Worm (Caenorhabditis elegans) whole organism, L3 larva: ENCODE measurements around the gene Y60A3A.24.

Experiments
- R02D3.7 ChIP-seq: fragments of 150-350 bp; optimal IDR thresholded peaks from 2 replicates; lab custom pipeline; 2014; ENCODE audit warnings: missing biosample characterization, missing genetic modification characterization
- ceh-16 ChIP-seq: sonication (generic microtip); optimal IDR thresholded peaks from 2 replicates; lab custom pipeline; 2017; ENCODE audit warnings: missing biosample characterization, missing genetic modification characterization
- ceh-28 ChIP-seq: fragments of 150-350 bp; optimal IDR thresholded peaks from 2 replicates; lab custom pipeline; 2014; ENCODE audit warnings: missing biosample characterization, missing genetic modification reagents, missing genetic modification characterization
- ceh-9 ChIP-seq: sonication (generic microtip); optimal IDR thresholded peaks from 2 replicates; lab custom pipeline; 2018; ENCODE audit warnings: missing biosample characterization, missing genetic modification characterization
- daf-12 ChIP-seq: fragments of 150-350 bp; optimal IDR thresholded peaks from 2 replicates; lab custom pipeline; 2014; ENCODE audit warnings: missing biosample characterization, missing genetic modification reagents, missing genetic modification characterization
- egl-27 ChIP-seq: sonication (generic microtip); optimal IDR thresholded peaks from 4 replicates; lab custom pipeline; 2017; ENCODE audit warnings: missing biosample characterization, missing genetic modification reagents, missing genetic modification characterization
- egl-5 ChIP-seq: fragments of 150-350 bp; optimal IDR thresholded peaks from 2 replicates; lab custom pipeline; 2017; ENCODE audit warnings: missing biosample characterization, missing genetic modification reagents, missing genetic modification characterization, inconsistent platforms
- elt-3 ChIP-seq, 3 experiments: fragments of 150-350 bp in 1 of 3; sonication (generic microtip) in 2 of 3; optimal IDR thresholded peaks; 2 replicates in 2 of 3; 4 replicates in 1 of 3; lab custom pipeline; 2014 to 2017; ENCODE audit warnings: missing biosample characterization in 3 of 3, missing genetic modification characterization in 3 of 3
- eor-1 ChIP-seq, 2 experiments: fragments of 150-350 bp; optimal IDR thresholded peaks; 2 replicates each; lab custom pipeline; 2014 to 2018; ENCODE audit warnings: missing biosample characterization in 2 of 2, missing genetic modification characterization in 2 of 2
- fkh-10 ChIP-seq: sonication (generic microtip); optimal IDR thresholded peaks from 2 replicates; lab custom pipeline; 2017; ENCODE audit warnings: missing biosample characterization, missing genetic modification reagents, missing genetic modification characterization
- hmg-11 ChIP-seq: sonication (generic microtip); optimal IDR thresholded peaks from 2 replicates; lab custom pipeline; 2016; ENCODE audit warnings: missing genetic modification characterization, missing compliant biosample characterization
- lin-39 ChIP-seq: fragments of 150-350 bp; optimal IDR thresholded peaks from 2 replicates; lab custom pipeline; 2018; ENCODE audit warnings: missing biosample characterization, missing genetic modification reagents, missing genetic modification characterization
- lsy-12 ChIP-seq: sonication (generic microtip); optimal IDR thresholded peaks from 2 replicates; lab custom pipeline; 2016; ENCODE audit warnings: mild to moderate bottlenecking, missing genetic modification characterization, missing compliant biosample characterization
- mdl-1 ChIP-seq: fragments of 150-350 bp; optimal IDR thresholded peaks from 2 replicates; lab custom pipeline; 2014; ENCODE audit warnings: missing biosample characterization, missing genetic modification characterization
- mml-1 ChIP-seq: fragments of 150-350 bp; sonication (generic microtip); optimal IDR thresholded peaks from 3 replicates; lab custom pipeline; 2014; ENCODE audit warnings: missing biosample characterization, missing genetic modification characterization
- nfya-1 ChIP-seq: sonication (generic microtip); optimal IDR thresholded peaks from 2 replicates; lab custom pipeline; 2017; ENCODE audit warnings: missing genetic modification characterization, mild to moderate bottlenecking, missing compliant biosample characterization, antibody characterized with exemption, moderate library complexity; ENCODE audit not compliant: insufficient read depth
- nhr-11 ChIP-seq: fragments of 150-350 bp; optimal IDR thresholded peaks from 2 replicates; lab custom pipeline; 2014; ENCODE audit warnings: missing biosample characterization, missing genetic modification characterization
- nhr-12 ChIP-seq: fragments of 150-350 bp; optimal IDR thresholded peaks from 2 replicates; lab custom pipeline; 2014; ENCODE audit warnings: missing biosample characterization, missing genetic modification characterization
- nhr-237 ChIP-seq: fragments of 150-350 bp; optimal IDR thresholded peaks from 2 replicates; lab custom pipeline; 2014; ENCODE audit warnings: missing biosample characterization, missing genetic modification characterization
- nhr-25 ChIP-seq: sonication (generic microtip); optimal IDR thresholded peaks from 2 replicates; lab custom pipeline; 2017; ENCODE audit warnings: missing biosample characterization, missing genetic modification characterization
- nhr-28 ChIP-seq: fragments of 150-350 bp; optimal IDR thresholded peaks from 2 replicates; lab custom pipeline; 2014; ENCODE audit warnings: missing biosample characterization, missing genetic modification characterization
- nhr-43 ChIP-seq: sonication (generic microtip); optimal IDR thresholded peaks from 2 replicates; lab custom pipeline; 2016; ENCODE audit warnings: mild to moderate bottlenecking, missing genetic modification characterization, missing compliant biosample characterization; ENCODE audit not compliant: poor library complexity, severe bottlenecking
- nhr-67 ChIP-seq: fragments of 150-350 bp; optimal IDR thresholded peaks from 2 replicates; lab custom pipeline; 2014; ENCODE audit warnings: missing biosample characterization, missing genetic modification characterization
- nhr-76 ChIP-seq: fragments of 150-350 bp; sonication (generic microtip); optimal IDR thresholded peaks from 5 replicates; lab custom pipeline; 2014; ENCODE audit warnings: missing biosample characterization, missing genetic modification characterization
- nhr-77 ChIP-seq: fragments of 150-350 bp; optimal IDR thresholded peaks from 2 replicates; lab custom pipeline; 2014; ENCODE audit warnings: missing biosample characterization, missing genetic modification characterization
- pha-4 ChIP-seq: fragments of 150-350 bp; optimal IDR thresholded peaks from 2 replicates; lab custom pipeline; 2014; ENCODE audit warnings: missing biosample characterization, missing genetic modification reagents, missing genetic modification characterization
- pqm-1 ChIP-seq: fragments of 150-350 bp; optimal IDR thresholded peaks from 2 replicates; lab custom pipeline; 2017; ENCODE audit warnings: missing biosample characterization, missing genetic modification characterization, inconsistent platforms
- skn-1 ChIP-seq: fragments of 150-350 bp; optimal IDR thresholded peaks from 2 replicates; lab custom pipeline; 2014; ENCODE audit warnings: missing biosample characterization, missing genetic modification characterization
- snpc-4 ChIP-seq: fragments of 150-350 bp; optimal IDR thresholded peaks from 2 replicates; lab custom pipeline; 2014; ENCODE audit warnings: missing biosample characterization, missing genetic modification characterization
- tbx-2 ChIP-seq: sonication (generic microtip); optimal IDR thresholded peaks from 2 replicates; lab custom pipeline; 2016; ENCODE audit warnings: mild to moderate bottlenecking, missing genetic modification characterization, missing compliant biosample characterization
- unc-39 ChIP-seq: sonication (generic microtip); optimal IDR thresholded peaks from 4 replicates; lab custom pipeline; 2017; ENCODE audit warnings: missing biosample characterization, missing genetic modification characterization
- zag-1 ChIP-seq: fragments of 150-350 bp; optimal IDR thresholded peaks from 2 replicates; lab custom pipeline; 2014; ENCODE audit warnings: missing biosample characterization, missing genetic modification characterization
- ztf-11 ChIP-seq: fragments of 150-350 bp; optimal IDR thresholded peaks from 2 replicates; lab custom pipeline; 2014; ENCODE audit warnings: missing biosample characterization, missing genetic modification characterization

Gene Y60A3A.24

ce11 chrV:19994093-19994492, 12.4 kb upstream of the Y60A3A.24 start, which contains the start of gene Y60A3A.25:
Gene Y60A3A.25, minus strand, starts transcription at chrV:19994193.
- TF ChIP-seq ceh-16 (tag; lab: Kevin White, UChicago) (no peak), snpc-4 (tag; lab: Kevin White, UChicago) (no peak), nhr-67 (no peak), pha-4 (tag; lab: Kevin White, UChicago) (no peak), lin-39 (tag; lab: Kevin White, UChicago) (no peak), nhr-43 (tag; lab: Kevin White, UChicago) (no peak), pqm-1 (tag; lab: Kevin White, UChicago) (no peak), nhr-237 (no peak), tbx-2 (tag; lab: Kevin White, UChicago) (no peak), ceh-28 (tag; lab: Kevin White, UChicago) (no peak), skn-1 (tag; lab: Kevin White, UChicago) (no peak), mdl-1 (tag; lab: Kevin White, UChicago) (no peak)

ce11 chrV:19987684-19988083, 6.0 kb upstream of the Y60A3A.24 start, which contains the start of gene sri-67:
Gene sri-67, plus strand, starts transcription at chrV:19987984.
- TF ChIP-seq egl-27 (no peak), nhr-237 (no peak), ceh-9 (tag; lab: Kevin White, UChicago) (no peak), nhr-25 (tag; lab: Kevin White, UChicago) (no peak), lsy-12 (no peak), elt-3 (tag; optimal IDR thresholded peaks at IDR 0.05; lab: Kevin White, UChicago) (no peak), egl-5 (tag; lab: Kevin White, UChicago) (no peak), tbx-2 (tag; lab: Kevin White, UChicago) (no peak), nhr-77 (tag; lab: Kevin White, UChicago) (no peak), eor-1 (tag; optimal IDR thresholded peaks at IDR 0.05; lab: Kevin White, UChicago) (no peak), nfya-1 (tag; lab: Kevin White, UChicago) (no peak), nhr-28 (no peak), mml-1 (tag; lab: Kevin White, UChicago) (no peak)

- no peak for TF ChIP-seq nhr-237
- no peak for TF ChIP-seq zag-1 (tag; lab: Kevin White, UChicago)
- no peak for TF ChIP-seq nhr-12 (tag; lab: Kevin White, UChicago)
- no peak for TF ChIP-seq fkh-10
- TF ChIP-seq tbx-2 (tag; lab: Kevin White, UChicago), result no peak
- no peak for TF ChIP-seq nhr-28
These were observed 5.1 kb upstream of the Y60A3A.24 start for ce11 chrV:19986788-19987187.

- TF ChIP-seq fkh-10 (no peak), nhr-11 (tag; lab: Kevin White, UChicago) (no peak), R02D3.7 (tag; lab: Kevin White, UChicago) (no peak), daf-12 (tag; lab: Kevin White, UChicago) (no peak), egl-5 (tag; lab: Kevin White, UChicago) (no peak), tbx-2 (tag; lab: Kevin White, UChicago) (no peak), zag-1 (tag; lab: Kevin White, UChicago) (no peak), elt-3 (tag; optimal IDR thresholded peaks at IDR 0.05; lab: Kevin White, UChicago) (no peak), unc-39 (tag; lab: Kevin White, UChicago) (no peak), nhr-25 (tag; lab: Kevin White, UChicago) (no peak), hmg-11 (tag; lab: Kevin White, UChicago) (no peak), lin-39 (tag; lab: Kevin White, UChicago) (no peak), mml-1 (tag; lab: Kevin White, UChicago) (no peak), nhr-12 (tag; lab: Kevin White, UChicago) (no peak), snpc-4 (tag; lab: Kevin White, UChicago) (no peak), nhr-67 (no peak), nhr-76 (tag; lab: Kevin White, UChicago) (no peak)
These were observed 4.5 kb upstream of the Y60A3A.24 start, which contains the start of gene clec-260 for ce11 chrV:19986213-19986612. Gene clec-260, minus strand, starts transcription at chrV:19986313.

- TF ChIP-seq mml-1 (tag; lab: Kevin White, UChicago) (no peak), ztf-11 (tag; lab: Kevin White, UChicago) (no peak), daf-12 (tag; lab: Kevin White, UChicago) (no peak), snpc-4 (tag; lab: Kevin White, UChicago) (no peak), pha-4 (tag; lab: Kevin White, UChicago) (no peak), ceh-16 (tag; lab: Kevin White, UChicago) (no peak), nhr-67 (no peak), nhr-43 (tag; lab: Kevin White, UChicago) (no peak), nhr-11 (tag; lab: Kevin White, UChicago) (no peak)
- TF ChIP-seq, all 47 proteins: peak for 0
These were observed 3.5 kb downstream of the Y60A3A.24 start, which contains the start of gene srh-183 for ce11 chrV:19978220-19978619. Gene srh-183, minus strand, starts transcription at chrV:19978320.
